Fruit fly (Drosophila melanogaster) whole organism, embryonic: ENCODE measurements around the gene CG33669.

Experiments
- CG10209 ChIP-seq: fragments of 200-800 bp; sonication (Bioruptor generic); optimal IDR thresholded peaks from 3 replicates; lab custom pipeline; 2017; ENCODE audit warnings: missing biosample characterization, mild to moderate bottlenecking, missing genetic modification characterization, missing genetic modification reagents
- CG10321 ChIP-seq: fragments of 200-800 bp; sonication (Bioruptor generic); IDR thresholded peaks from 2 replicates; pipeline ENCODE4 v1.3.6; 2022; ENCODE audit warnings: missing biosample characterization, missing genetic modification characterization
- CG10959 ChIP-seq: fragments of 200-800 bp; sonication (Bioruptor generic); IDR thresholded peaks from 2 replicates; pipeline ENCODE4 v1.3.6; 2022; ENCODE audit warnings: missing biosample characterization, missing genetic modification characterization
- CG11456 ChIP-seq: fragments of 200-800 bp; sonication (Bioruptor generic); IDR thresholded peaks from 3 replicates; pipeline ENCODE4 v1.3.6; 2022; ENCODE audit warnings: missing biosample characterization, missing genetic modification characterization
- CG12219 ChIP-seq: fragments of 200-800 bp; sonication (Bioruptor generic); optimal IDR thresholded peaks from 3 replicates; lab custom pipeline; 2018; ENCODE audit warnings: missing biosample characterization, mild to moderate bottlenecking, missing genetic modification characterization
- CG12236 ChIP-seq: fragments of 200-800 bp; sonication (Bioruptor generic); optimal IDR thresholded peaks from 2 replicates; lab custom pipeline; 2016; ENCODE audit warnings: missing biosample characterization, missing genetic modification characterization
- CG12299 ChIP-seq: fragments of 200-800 bp; sonication (Bioruptor generic); optimal IDR thresholded peaks from 2 replicates; lab custom pipeline; 2018; ENCODE audit warnings: missing biosample characterization, mild to moderate bottlenecking, missing genetic modification characterization
- CG13894 ChIP-seq: fragments of 200-800 bp; sonication (Bioruptor generic); optimal IDR thresholded peaks from 3 replicates; lab custom pipeline; 2018; ENCODE audit warnings: missing biosample characterization, mild to moderate bottlenecking, missing genetic modification characterization, moderate library complexity
- CG2199 ChIP-seq: fragments of 200-800 bp; sonication (Bioruptor generic); IDR thresholded peaks from 3 replicates; pipeline ENCODE4 v1.3.6; 2022; ENCODE audit warnings: missing biosample characterization, missing genetic modification characterization
- CG30020 ChIP-seq: fragments of 200-800 bp; optimal IDR thresholded peaks from 2 replicates; lab custom pipeline; 2019; ENCODE audit warnings: missing biosample characterization, mild to moderate bottlenecking, missing genetic modification characterization, moderate library complexity
- CG31365 ChIP-seq: fragments of 200-800 bp; sonication (Bioruptor generic); optimal IDR thresholded peaks from 2 replicates; lab custom pipeline; 2018; ENCODE audit warnings: missing biosample characterization, mild to moderate bottlenecking, missing genetic modification characterization
- CG31388 ChIP-seq: fragments of 200-800 bp; sonication (Bioruptor generic); optimal IDR thresholded peaks from 2 replicates; lab custom pipeline; 2016; ENCODE audit warnings: missing biosample characterization, missing genetic modification characterization
- CG3281 ChIP-seq: fragments of 200-800 bp; sonication (Bioruptor generic); optimal IDR thresholded peaks from 3 replicates; lab custom pipeline; 2017; ENCODE audit warnings: missing biosample characterization, mild to moderate bottlenecking, missing genetic modification characterization
- CG3995 ChIP-seq: fragments of 200-800 bp; sonication (Bioruptor generic); optimal IDR thresholded peaks from 3 replicates; lab custom pipeline; 2016; ENCODE audit warnings: missing biosample characterization, missing genetic modification characterization
- CG6175 ChIP-seq: fragments of 200-800 bp; sonication (Bioruptor generic); IDR thresholded peaks from 3 replicates; pipeline ENCODE4 v1.3.6; 2022; ENCODE audit warnings: missing biosample characterization, missing genetic modification characterization
- CG6765 ChIP-seq: fragments of 200-800 bp; sonication (Bioruptor generic); optimal IDR thresholded peaks from 3 replicates; lab custom pipeline; 2017; ENCODE audit warnings: missing biosample characterization, mild to moderate bottlenecking, missing genetic modification characterization
- CG6791 ChIP-seq: fragments of 200-800 bp; sonication (Bioruptor generic); IDR thresholded peaks from 3 replicates; pipeline ENCODE4 v1.3.6; 2022; ENCODE audit warnings: missing biosample characterization, missing genetic modification characterization; ENCODE audit not compliant: partially characterized antibody
- CG8478 ChIP-seq: fragments of >200 bp; optimal IDR thresholded peaks from 2 replicates; lab custom pipeline; 2018
- CG9215 ChIP-seq: fragments of 200-800 bp; sonication (Bioruptor generic); IDR thresholded peaks from 2 replicates; pipeline ENCODE4 v1.3.6; 2022; ENCODE audit warnings: missing biosample characterization, missing genetic modification characterization
- D19B ChIP-seq: fragments of 200-800 bp; sonication (Bioruptor generic); optimal IDR thresholded peaks from 2 replicates; lab custom pipeline; 2017; ENCODE audit warnings: missing biosample characterization, mild to moderate bottlenecking, missing genetic modification characterization
- Gug ChIP-seq: fragments of 200-800 bp; sonication (Bioruptor generic); IDR thresholded peaks from 4 replicates; pipeline ENCODE4 v1.3.6; 2022; ENCODE audit warnings: missing biosample characterization, missing genetic modification characterization
- Hmx ChIP-seq: fragments of 200-800 bp; sonication (Bioruptor generic); optimal IDR thresholded peaks from 2 replicates; lab custom pipeline; 2016; ENCODE audit warnings: missing biosample characterization, missing genetic modification characterization
- MESR4 ChIP-seq: fragments of 200-800 bp; sonication (Bioruptor generic); optimal IDR thresholded peaks from 2 replicates; lab custom pipeline; 2018; ENCODE audit warnings: missing biosample characterization, mild to moderate bottlenecking, missing genetic modification characterization, moderate library complexity
- Mad ChIP-seq: fragments of 200-800 bp; sonication (Bioruptor generic); optimal IDR thresholded peaks from 2 replicates; lab custom pipeline; 2016; ENCODE audit warnings: missing biosample characterization, missing genetic modification characterization
- Mes4 ChIP-seq: fragments of 200-800 bp; sonication (Bioruptor generic); optimal IDR thresholded peaks from 2 replicates; lab custom pipeline; 2016; ENCODE audit warnings: missing biosample characterization, missing genetic modification characterization
- Oaz ChIP-seq: fragments of 200-800 bp; sonication (Bioruptor generic); IDR thresholded peaks from 2 replicates; pipeline ENCODE4 v1.3.6; 2022; ENCODE audit warnings: missing biosample characterization, missing genetic modification characterization
- Rx ChIP-seq: fragments of 200-800 bp; sonication (Bioruptor generic); IDR thresholded peaks from 2 replicates; pipeline ENCODE4 v1.3.6; 2022; ENCODE audit warnings: missing biosample characterization, missing genetic modification characterization
- Xbp1 ChIP-seq: fragments of 200-800 bp; sonication (Bioruptor generic); optimal IDR thresholded peaks from 3 replicates; lab custom pipeline; 2016; ENCODE audit warnings: missing biosample characterization, mild to moderate bottlenecking, missing genetic modification characterization
- Xrp1 ChIP-seq: fragments of 200-800 bp; sonication (Bioruptor generic); IDR thresholded peaks from 2 replicates; pipeline ENCODE4 v1.3.6; 2022; ENCODE audit warnings: missing biosample characterization, missing genetic modification characterization
- btn ChIP-seq: fragments of 200-800 bp; sonication (Bioruptor generic); optimal IDR thresholded peaks from 2 replicates; lab custom pipeline; 2016; ENCODE audit warnings: missing biosample characterization, missing genetic modification characterization
- cad ChIP-seq: fragments of >200 bp; optimal IDR thresholded peaks from 2 replicates; lab custom pipeline; 2017; ENCODE audit warnings: missing biosample characterization, missing genetic modification characterization
- crol ChIP-seq: fragments of 200-800 bp; sonication (Bioruptor generic); IDR thresholded peaks from 2 replicates; pipeline ENCODE4 v1.3.6; 2022; ENCODE audit warnings: missing biosample characterization, missing genetic modification characterization
- cwo ChIP-seq: fragments of 200-800 bp; sonication (Bioruptor generic); optimal IDR thresholded peaks from 3 replicates; lab custom pipeline; 2017; ENCODE audit warnings: missing biosample characterization, missing genetic modification characterization, mild to moderate bottlenecking, moderate library complexity, missing genetic modification reagents
- dpn ChIP-seq, 2 experiments: fragments of 200-800 bp; sonication (Bioruptor generic); optimal IDR thresholded peaks; 3 replicates each; lab custom pipeline; 2016; ENCODE audit warnings: missing biosample characterization in 2 of 2, missing genetic modification characterization in 2 of 2
- en ChIP-seq: fragments of 200-800 bp; sonication (Bioruptor generic); optimal IDR thresholded peaks from 2 replicates; lab custom pipeline; 2016; ENCODE audit warnings: missing biosample characterization, missing genetic modification characterization
- gcm2 ChIP-seq: fragments of 200-800 bp; sonication (Bioruptor generic); optimal IDR thresholded peaks from 2 replicates; lab custom pipeline; 2016; ENCODE audit warnings: missing biosample characterization, missing genetic modification characterization
- grn ChIP-seq: fragments of 200-800 bp; sonication (Bioruptor generic); optimal IDR thresholded peaks from 3 replicates; lab custom pipeline; 2017; ENCODE audit warnings: missing biosample characterization, missing genetic modification characterization
- hkb ChIP-seq, 2 experiments: fragments of 200-800 bp in 1 of 2; fragments of >200 bp in 1 of 2; sonication (Bioruptor generic) in 1 of 2; IDR thresholded peaks in 1 of 2; optimal IDR thresholded peaks in 1 of 2; 2 replicates each; pipeline versions ENCODE4 v1.3.6 to Lab custom; 2017 to 2022; ENCODE audit warnings: missing biosample characterization in 1 of 2, missing genetic modification characterization in 1 of 2
- insv ChIP-seq, 2 experiments: fragments of 200-800 bp; sonication (Bioruptor generic); optimal IDR thresholded peaks; 3 replicates each; lab custom pipeline; 2016 to 2018; ENCODE audit warnings: missing biosample characterization in 2 of 2, missing genetic modification characterization in 2 of 2
- knrl ChIP-seq: fragments of 200-800 bp; sonication (Bioruptor generic); IDR thresholded peaks from 3 replicates; pipeline ENCODE4 v1.3.6; 2022; ENCODE audit warnings: missing biosample characterization, missing genetic modification characterization; ENCODE audit not compliant: partially characterized antibody
- lola ChIP-seq, 3 experiments: fragments of >200 bp in 2 of 3; fragments of 200-800 bp in 1 of 3; sonication (Bioruptor generic) in 1 of 3; optimal IDR thresholded peaks; 2 replicates each; lab custom pipeline; 2017 to 2019; ENCODE audit warnings: missing biosample characterization in 3 of 3, missing genetic modification characterization in 3 of 3, mild to moderate bottlenecking in 1 of 3, moderate library complexity in 1 of 3
- nau ChIP-seq: fragments of 200-800 bp; sonication (Bioruptor generic); optimal IDR thresholded peaks from 3 replicates; lab custom pipeline; 2017; ENCODE audit warnings: missing biosample characterization, mild to moderate bottlenecking, missing genetic modification characterization, missing genetic modification reagents
- onecut ChIP-seq: fragments of 200-800 bp; sonication (Bioruptor generic); IDR thresholded peaks from 2 replicates; pipeline ENCODE4 v1.3.6; 2022; ENCODE audit warnings: missing biosample characterization, missing genetic modification characterization
- peb ChIP-seq: fragments of 200-800 bp; sonication (Bioruptor generic); IDR thresholded peaks from 2 replicates; pipeline ENCODE4 v1.3.6; 2022; ENCODE audit warnings: missing biosample characterization, missing genetic modification characterization
- prd ChIP-seq, 3 experiments: fragments of >200 bp in 2 of 3; fragments of 200-800 bp in 1 of 3; sonication (Bioruptor generic) in 1 of 3; optimal IDR thresholded peaks in 2 of 3; IDR thresholded peaks in 1 of 3; 2 replicates in 2 of 3; 3 replicates in 1 of 3; pipeline versions ENCODE4 v1.3.6 to Lab custom; 2017 to 2022; ENCODE audit warnings: missing biosample characterization in 1 of 3, missing genetic modification characterization in 1 of 3
- pum ChIP-seq: fragments of 200-800 bp; sonication (Bioruptor generic); optimal IDR thresholded peaks from 2 replicates; lab custom pipeline; 2016; ENCODE audit warnings: missing biosample characterization, missing genetic modification characterization
- salm ChIP-seq: fragments of 200-800 bp; sonication (Bioruptor generic); optimal IDR thresholded peaks from 2 replicates; lab custom pipeline; 2018; ENCODE audit warnings: missing biosample characterization, mild to moderate bottlenecking, missing genetic modification characterization
- tio ChIP-seq: fragments of 200-800 bp; sonication (Bioruptor generic); optimal IDR thresholded peaks from 2 replicates; lab custom pipeline; 2017; ENCODE audit warnings: missing biosample characterization, missing genetic modification characterization, inconsistent platforms
- tll ChIP-seq, 2 experiments: fragments of 200-800 bp in 1 of 2; fragments of >200 bp in 1 of 2; sonication (Bioruptor generic) in 1 of 2; optimal IDR thresholded peaks; 2 replicates each; lab custom pipeline; 2017 to 2019; ENCODE audit warnings: missing biosample characterization in 2 of 2, missing genetic modification characterization in 2 of 2, mild to moderate bottlenecking in 1 of 2, moderate library complexity in 1 of 2
- twi ChIP-seq: fragments of 200-800 bp; optimal IDR thresholded peaks from 2 replicates; lab custom pipeline; 2019; ENCODE audit warnings: missing biosample characterization, mild to moderate bottlenecking, missing genetic modification characterization, moderate library complexity

The CG33669 gene

dm6 chrX:6353613-6353986 lies 46.3 kb downstream of the CG33669 start (continued):
- TF ChIP-seq CG12236 (GFP tag; lab: Kevin White, UChicago) (no peak), en (GFP tag; lab: Kevin White, UChicago) (no peak), hkb (optimal IDR thresholded peaks at IDR 0.05; lab: Kevin White, UChicago) (no peak), hkb (GFP tag; IDR thresholded peaks at IDR 0.05; lab: Robert Waterston, UW) (peak; percentile 85), CG6791 (GFP tag; lab: Robert Waterston, UW) (no peak), CG3281 (GFP tag; lab: Kevin White, UChicago) (peak; percentile 88), CG10209 (GFP tag; lab: Kevin White, UChicago) (peak; percentile 89), CG9215 (GFP tag; lab: Robert Waterston, UW) (peak; percentile 73), CG2199 (GFP tag; lab: Robert Waterston, UW) (no peak), MESR4 (no peak), peb (peak; percentile 57; the same call in 1 of the 2 replicates), gcm2 (GFP tag; lab: Kevin White, UChicago) (peak; percentile 31), CG31365 (tag; lab: Kevin White, UChicago) (no peak), pum (GFP tag; lab: Kevin White, UChicago) (peak; percentile 27), cad (no peak), salm (tag; lab: Kevin White, UChicago) (peak; percentile 83), CG8478 (lab: Kevin White, UChicago) (no peak), Hmx (GFP tag; lab: Kevin White, UChicago) (peak; percentile 32), insv (GFP tag; optimal IDR thresholded peaks at IDR 0.05; lab: Kevin White, UChicago) (peak in 1 of 2 experiments; percentile 74), tll (GFP tag; optimal IDR thresholded peaks at IDR 0.05; lab: Kevin White, UChicago) (no peak), dpn (GFP tag; optimal IDR thresholded peaks at IDR 0.05; lab: Kevin White, UChicago) (peak; percentile 57 to 77), CG6765 (peak; percentile 86), CG11456 (GFP tag; lab: Robert Waterston, UW) (peak; percentile 73), Xrp1 (peak; percentile 89), twi (tag; lab: Kevin White, UChicago) (peak; percentile 78), lola (GFP tag; optimal IDR thresholded peaks at IDR 0.05; lab: Kevin White, UChicago) (peak in 1 of 3 experiments; percentile 87), Rx (GFP tag; lab: Robert Waterston, UW) (peak; percentile 79), nau (GFP tag; lab: Kevin White, UChicago) (peak; percentile 79), knrl (GFP tag; lab: Robert Waterston, UW) (no peak), Xbp1 (peak; percentile 80), prd (optimal IDR thresholded peaks at IDR 0.05; lab: Kevin White, UChicago) (no peak), prd (GFP tag; IDR thresholded peaks at IDR 0.05; lab: Robert Waterston, UW) (peak; percentile 84), CG10321 (GFP tag; lab: Robert Waterston, UW) (peak; percentile 47; the same call in 1 of the 2 replicates), CG12219 (GFP tag; lab: Kevin White, UChicago) (peak; percentile 77), CG31388 (GFP tag; lab: Kevin White, UChicago) (peak; percentile 53), CG3995 (GFP tag; lab: Kevin White, UChicago) (peak; percentile 18), onecut (GFP tag; lab: Robert Waterston, UW) (peak; percentile 48; the same call in 1 of the 2 replicates), crol (GFP tag; lab: Robert Waterston, UW) (0 out of 2 replicates have a peak, but pooled peaks have one; percentile 14), Mad (GFP tag; lab: Kevin White, UChicago) (peak; percentile 50), CG6175 (GFP tag; lab: Robert Waterston, UW) (no peak; the same call in 2 of the 3 replicates), grn (GFP tag; lab: Kevin White, UChicago) (no peak), Gug (peak; percentile 26; the same call in 1 of the 4 replicates), cwo (GFP tag; lab: Kevin White, UChicago) (peak; percentile 87), btn (no peak), CG13894 (tag; lab: Kevin White, UChicago) (peak; percentile 85), Oaz (GFP tag; lab: Robert Waterston, UW) (peak; percentile 61; the same call in 1 of the 2 replicates), tio (peak; percentile 87), Mes4 (GFP tag; lab: Kevin White, UChicago) (no peak), CG12299 (peak; percentile 89), CG30020 (peak; percentile 65), D19B (GFP tag; lab: Kevin White, UChicago) (peak; percentile 73), CG10959 (GFP tag; lab: Robert Waterston, UW) (peak; percentile 46; the same call in 1 of the 2 replicates)
